Fruit fly (Drosophila melanogaster) Kc167 (cell line): ENCODE results near the gene Cmpk.

Experiments used
- insv ChIP-seq: fragments of >200 bp; optimal IDR thresholded peaks from 3 replicates; lab custom pipeline; 2018; ENCODE audit warnings: missing external identifiers
- psq ChIP-seq: fragments of >200 bp; optimal IDR thresholded peaks from 2 replicates; lab custom pipeline; 2017; ENCODE audit warnings: missing external identifiers

DNA sequence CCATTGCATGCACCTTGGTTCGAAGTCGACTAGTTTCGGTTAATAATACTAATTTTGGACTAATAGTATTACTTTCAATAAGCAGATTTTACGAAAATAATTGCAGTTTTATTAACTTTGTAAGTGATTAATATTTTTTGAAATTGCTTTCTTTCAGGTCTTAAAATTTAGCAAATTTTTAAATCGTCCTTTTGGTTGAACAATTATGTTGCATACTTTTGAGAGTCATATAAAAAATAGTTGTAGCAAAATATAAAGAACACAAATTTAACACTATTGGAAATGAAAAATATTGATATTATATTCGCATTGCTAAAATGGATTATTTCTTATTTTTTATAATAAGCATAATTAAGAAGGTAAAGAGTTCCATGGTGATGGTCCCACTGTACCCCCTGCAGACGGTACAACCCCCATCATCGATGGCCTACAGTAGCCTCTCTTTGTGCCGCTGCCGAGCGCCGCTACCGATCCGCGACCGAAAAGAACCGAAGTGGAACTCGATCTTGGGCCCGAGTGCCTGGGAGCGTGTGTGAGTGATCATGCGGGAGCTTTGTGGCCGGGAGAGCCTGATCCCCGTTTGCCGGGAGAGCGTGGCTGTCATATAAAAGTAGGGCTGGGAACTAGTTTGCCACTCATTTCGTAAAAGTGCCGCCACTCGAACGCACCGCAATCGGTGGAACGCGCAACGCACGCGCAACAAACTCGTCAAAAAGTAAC is 33.9 kb downstream of the Cmpk start:
- TF ChIP-seq insv (lab: Kevin White, UChicago) (no peak), psq (lab: Kevin White, UChicago) (no peak)
